Worm (Caenorhabditis elegans) whole organism, L2 larva: ENCODE data around the gene W07A12.4.

Experiments used
- R02D3.7 ChIP-seq: fragments of 150-350 bp; optimal IDR thresholded peaks from 2 replicates; lab custom pipeline; 2014; ENCODE audit warnings: missing biosample characterization, missing genetic modification characterization
- ama-1 ChIP-seq: fragments of 150-350 bp; optimal IDR thresholded peaks from 2 replicates; lab custom pipeline; 2018; ENCODE audit warnings: inconsistent platforms
- dmd-4 ChIP-seq: sonication (generic microtip); optimal IDR thresholded peaks from 2 replicates; lab custom pipeline; 2017; ENCODE audit warnings: missing biosample characterization, missing genetic modification characterization
- lsy-2 ChIP-seq, 2 experiments: fragments of 150-350 bp in 1 of 2; sonication (generic microtip) in 1 of 2; optimal IDR thresholded peaks; 2 replicates each; lab custom pipeline; 2014 to 2017; ENCODE audit warnings: missing biosample characterization in 2 of 2, missing genetic modification characterization in 2 of 2
- nhr-25 ChIP-seq: fragments of 150-350 bp; sonication (generic microtip); optimal IDR thresholded peaks from 3 replicates; lab custom pipeline; 2014; ENCODE audit warnings: missing biosample characterization, missing genetic modification characterization
- snpc-4 ChIP-seq: fragments of 150-350 bp; optimal IDR thresholded peaks from 2 replicates; lab custom pipeline; 2014; ENCODE audit warnings: missing biosample characterization, missing genetic modification characterization
- unc-39 ChIP-seq: fragments of 150-350 bp; optimal IDR thresholded peaks from 2 replicates; lab custom pipeline; 2014; ENCODE audit warnings: missing biosample characterization, missing genetic modification characterization

DNA sequence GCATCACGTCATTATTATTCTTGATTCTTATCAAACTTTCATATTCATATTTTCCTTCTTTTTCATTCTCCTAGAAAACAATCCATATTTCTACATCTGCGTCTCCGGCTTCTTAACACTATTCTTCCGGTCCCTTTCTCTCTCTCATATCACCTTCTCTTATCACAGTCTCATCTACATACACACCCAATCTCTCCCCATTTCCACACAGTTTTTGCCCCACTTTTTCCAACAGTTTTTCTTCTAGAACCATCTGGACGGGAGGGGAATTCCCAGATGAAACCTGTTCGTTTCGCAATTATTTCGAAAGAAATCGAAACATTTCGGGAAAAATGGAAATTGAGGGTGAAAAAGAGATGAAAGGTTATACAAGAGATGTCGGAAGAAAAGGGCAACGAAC is 17.9 kb upstream of the W07A12.4 start:
- TF ChIP-seq nhr-25 (peak; percentile 62), dmd-4 (tag; lab: Kevin White, UChicago) (no peak), R02D3.7 (tag; lab: Kevin White, UChicago) (no peak), lsy-2 (tag; optimal IDR thresholded peaks at IDR 0.05; lab: Kevin White, UChicago) (peak in 1 of 2 experiments; percentile 47), snpc-4 (no peak), ama-1 (peak; percentile 61), unc-39 (tag; lab: Kevin White, UChicago) (no peak)
